Worm (Caenorhabditis elegans) whole organism, L4/young adult: Measurements from ENCODE around the gene gid-7.

Experiments used
- W03F9.2 ChIP-seq: fragments of 150-350 bp; optimal IDR thresholded peaks from 2 replicates; lab custom pipeline; 2014; ENCODE audit warnings: missing biosample characterization, missing genetic modification characterization
- dao-5 ChIP-seq: sonication (generic microtip); optimal IDR thresholded peaks from 2 replicates; lab custom pipeline; 2016; ENCODE audit warnings: missing genotype, missing genetic modification characterization, moderate library complexity, missing compliant biosample characterization

DNA sequence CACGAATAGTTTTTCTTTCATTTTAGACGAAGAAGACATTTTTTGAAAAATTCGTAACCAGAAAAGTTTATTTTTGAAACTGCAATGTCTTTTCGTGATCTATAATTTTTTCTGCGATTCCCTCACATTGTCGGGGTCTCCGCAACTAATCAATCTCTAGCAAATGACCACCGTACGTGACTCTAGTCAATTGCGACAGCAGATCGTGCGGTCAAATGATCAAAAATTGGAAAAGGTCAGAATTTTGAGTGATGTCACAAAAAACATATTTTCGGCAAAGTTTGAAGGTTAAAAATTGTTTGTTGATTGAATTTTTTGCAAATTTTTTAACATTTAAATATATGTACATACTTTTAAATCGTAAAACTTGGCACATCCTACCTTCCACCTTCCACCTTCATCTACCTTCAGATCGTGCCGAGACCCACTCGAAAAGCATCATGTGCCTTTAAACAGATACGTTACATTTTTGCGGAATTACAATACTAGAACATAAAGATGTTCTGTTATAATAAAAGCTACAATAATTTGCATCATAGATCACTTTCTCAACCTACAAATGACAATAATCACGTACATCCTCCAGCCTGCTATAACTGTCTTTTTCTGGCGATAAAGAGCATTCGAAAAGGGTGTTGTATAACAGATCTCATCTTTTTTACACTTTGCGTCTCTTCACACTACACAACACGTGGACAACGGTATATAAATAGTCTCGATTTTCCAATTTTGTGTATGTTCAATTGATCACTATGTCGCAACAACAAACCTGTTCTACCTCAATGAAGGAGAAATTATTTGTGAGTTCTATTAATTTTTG lies 14.8 kb upstream of the gid-7 start, which contains the start of the genes R08E5.1 and rips-1:
- TF ChIP-seq dao-5 (tag; lab: Kevin White, UChicago) (no peak), W03F9.2 (no peak)
